Worm (Caenorhabditis elegans) whole organism, L4 larva: Measurements from ENCODE around the gene nlp-26.

Source experiments
- F26F4.8 ChIP-seq: fragments of 200-800 bp; sonication (Bioruptor generic); conservative IDR thresholded peaks from 2 replicates; pipeline ENCODE4 v1.3.6; 2022; ENCODE audit warnings: missing genetic modification characterization, missing compliant biosample characterization
- Y105C5A.15 ChIP-seq: fragments of 200-800 bp; sonication (Bioruptor generic); IDR thresholded peaks from 2 replicates; pipeline ENCODE4 v1.3.6; 2022; ENCODE audit warnings: missing genetic modification characterization, missing compliant biosample characterization
- Y48G9A.11 ChIP-seq: fragments of 200-800 bp; sonication (Bioruptor generic); IDR thresholded peaks from 2 replicates; pipeline ENCODE4 v1.3.6; 2022; ENCODE audit warnings: missing genetic modification reagents, missing genetic modification characterization, missing compliant biosample characterization
- Y75B8A.6 ChIP-seq: fragments of 200-800 bp; sonication (Bioruptor generic); IDR thresholded peaks from 2 replicates; pipeline ENCODE4 v1.3.6; 2022; ENCODE audit warnings: missing genetic modification reagents, missing genetic modification characterization, missing compliant biosample characterization
- aha-1 ChIP-seq: fragments of 150-350 bp; peaks from one replicate; lab custom pipeline; 2014; ENCODE audit warnings: missing biosample characterization, missing genetic modification characterization
- ceh-28 ChIP-seq: fragments of 150-350 bp; optimal IDR thresholded peaks from 2 replicates; lab custom pipeline; 2014; ENCODE audit warnings: missing biosample characterization, missing genetic modification reagents, missing genetic modification characterization
- ces-1 ChIP-seq: fragments of 150-350 bp; sonication (generic microtip); optimal IDR thresholded peaks from 4 replicates; lab custom pipeline; 2014; ENCODE audit warnings: missing biosample characterization, missing genetic modification reagents, missing genetic modification characterization
- daf-12 ChIP-seq: fragments of 150-350 bp; optimal IDR thresholded peaks from 2 replicates; lab custom pipeline; 2014; ENCODE audit warnings: missing biosample characterization, missing genetic modification reagents, missing genetic modification characterization
- daf-16 ChIP-seq, 3 experiments: sonication (generic microtip); optimal IDR thresholded peaks; 2 replicates each; lab custom pipeline; 2016 to 2017; ENCODE audit warnings: missing genetic modification characterization in 3 of 3, missing genetic modification reagents in 3 of 3, mild to moderate bottlenecking in 2 of 3, missing compliant biosample characterization in 2 of 3, missing biosample characterization in 1 of 3, moderate library complexity in 1 of 3
- dmd-6 ChIP-seq: fragments of 200-800 bp; sonication (Bioruptor generic); IDR thresholded peaks from 2 replicates; pipeline ENCODE4 v1.3.6; 2022; ENCODE audit warnings: missing genetic modification reagents, missing genetic modification characterization, missing compliant biosample characterization
- dmd-8 ChIP-seq: fragments of 200-800 bp; sonication (Bioruptor generic); IDR thresholded peaks from 2 replicates; pipeline ENCODE4 v1.3.6; 2022; ENCODE audit warnings: missing genetic modification characterization, missing compliant biosample characterization
- dpl-1 ChIP-seq: fragments of 150-350 bp; optimal IDR thresholded peaks from 2 replicates; lab custom pipeline; 2014; ENCODE audit warnings: missing biosample characterization, missing genetic modification reagents, missing genetic modification characterization
- dve-1 ChIP-seq: sonication (generic microtip); optimal IDR thresholded peaks from 2 replicates; lab custom pipeline; 2017; ENCODE audit warnings: antibody characterized with exemption, mild to moderate bottlenecking, missing genetic modification characterization, missing compliant biosample characterization; ENCODE audit not compliant: insufficient read depth
- fos-1 ChIP-seq: fragments of 150-350 bp; optimal IDR thresholded peaks from 2 replicates; lab custom pipeline; 2014; ENCODE audit warnings: missing biosample characterization, missing genetic modification characterization
- hmg-1.1 ChIP-seq: fragments of 200-800 bp; sonication (Bioruptor generic); IDR thresholded peaks from 2 replicates; pipeline ENCODE4 v1.3.6; 2022; ENCODE audit warnings: missing genetic modification reagents, missing genetic modification characterization, missing compliant biosample characterization
- lim-7 ChIP-seq: fragments of 200-800 bp; sonication (Bioruptor generic); IDR thresholded peaks from 2 replicates; pipeline ENCODE4 v1.3.6; 2022; ENCODE audit warnings: missing genetic modification characterization, missing compliant biosample characterization
- lin-15B ChIP-seq: fragments of 150-350 bp; sonication (generic microtip); optimal IDR thresholded peaks from 3 replicates; lab custom pipeline; 2014; ENCODE audit warnings: missing biosample characterization, missing genetic modification characterization
- lin-38 ChIP-seq: fragments of 200-800 bp; sonication (Bioruptor generic); IDR thresholded peaks from 2 replicates; pipeline ENCODE4 v1.3.6; 2022; ENCODE audit warnings: missing genetic modification reagents, missing genetic modification characterization, missing compliant biosample characterization
- lsy-2 ChIP-seq, 2 experiments: fragments of 150-350 bp in 1 of 2; sonication (generic microtip) in 1 of 2; optimal IDR thresholded peaks; 2 replicates each; lab custom pipeline; 2014 to 2017; ENCODE audit warnings: missing biosample characterization in 2 of 2, missing genetic modification characterization in 2 of 2
- mdt-29 ChIP-seq: fragments of 200-800 bp; sonication (Bioruptor generic); IDR thresholded peaks from 2 replicates; pipeline ENCODE4 v1.3.6; 2022; ENCODE audit warnings: missing genetic modification reagents, missing genetic modification characterization, missing compliant biosample characterization
- mep-1 ChIP-seq: fragments of 150-350 bp; sonication (generic microtip); optimal IDR thresholded peaks from 3 replicates; lab custom pipeline; 2014; ENCODE audit warnings: missing biosample characterization, missing genetic modification characterization
- mes-2 ChIP-seq: sonication (generic microtip); optimal IDR thresholded peaks from 2 replicates; lab custom pipeline; 2016; ENCODE audit warnings: missing genotype, mild to moderate bottlenecking, missing genetic modification characterization, missing compliant biosample characterization; ENCODE audit not compliant: poor library complexity, severe bottlenecking
- mxl-3 ChIP-seq: fragments of 200-800 bp; sonication (Bioruptor generic); optimal IDR thresholded peaks from 2 replicates; lab custom pipeline; 2018; ENCODE audit warnings: mild to moderate bottlenecking, missing genetic modification characterization, missing compliant biosample characterization
- nhr-10 ChIP-seq: fragments of 150-350 bp; optimal IDR thresholded peaks from 2 replicates; lab custom pipeline; 2014; ENCODE audit warnings: missing biosample characterization, missing genetic modification characterization
- nhr-11 ChIP-seq: fragments of 150-350 bp; optimal IDR thresholded peaks from 2 replicates; lab custom pipeline; 2014; ENCODE audit warnings: missing biosample characterization, missing genetic modification characterization
- nhr-237 ChIP-seq: sonication (generic microtip); optimal IDR thresholded peaks from 2 replicates; lab custom pipeline; 2017; ENCODE audit warnings: missing biosample characterization, missing genetic modification characterization
- nhr-42 ChIP-seq: fragments of 200-800 bp; sonication (Bioruptor generic); IDR thresholded peaks from 2 replicates; pipeline ENCODE4 v1.3.6; 2022; ENCODE audit warnings: missing genetic modification characterization, missing compliant biosample characterization
- nhr-76 ChIP-seq: fragments of 150-350 bp; optimal IDR thresholded peaks from 2 replicates; lab custom pipeline; 2014; ENCODE audit warnings: missing biosample characterization, missing genetic modification characterization
- pha-4 ChIP-seq, 2 experiments: fragments of 150-350 bp in 1 of 2; fragments of 200-800 bp in 1 of 2; sonication (Bioruptor generic) in 1 of 2; IDR thresholded peaks in 1 of 2; optimal IDR thresholded peaks in 1 of 2; 2 replicates each; pipeline versions ENCODE4 v1.3.6 to Lab custom; 2014 to 2022; ENCODE audit warnings: missing genetic modification characterization in 2 of 2, missing genetic modification reagents in 2 of 2, missing biosample characterization in 1 of 2, missing compliant biosample characterization in 1 of 2
- php-3 ChIP-seq: fragments of 200-800 bp; sonication (Bioruptor generic); IDR thresholded peaks from 2 replicates; pipeline ENCODE4 v1.3.6; 2022; ENCODE audit warnings: missing genetic modification reagents, missing genetic modification characterization, missing compliant biosample characterization
- snpc-4 ChIP-seq: fragments of 150-350 bp; optimal IDR thresholded peaks from 2 replicates; lab custom pipeline; 2014; ENCODE audit warnings: missing biosample characterization, missing genetic modification characterization

The nlp-26 gene

DNA sequence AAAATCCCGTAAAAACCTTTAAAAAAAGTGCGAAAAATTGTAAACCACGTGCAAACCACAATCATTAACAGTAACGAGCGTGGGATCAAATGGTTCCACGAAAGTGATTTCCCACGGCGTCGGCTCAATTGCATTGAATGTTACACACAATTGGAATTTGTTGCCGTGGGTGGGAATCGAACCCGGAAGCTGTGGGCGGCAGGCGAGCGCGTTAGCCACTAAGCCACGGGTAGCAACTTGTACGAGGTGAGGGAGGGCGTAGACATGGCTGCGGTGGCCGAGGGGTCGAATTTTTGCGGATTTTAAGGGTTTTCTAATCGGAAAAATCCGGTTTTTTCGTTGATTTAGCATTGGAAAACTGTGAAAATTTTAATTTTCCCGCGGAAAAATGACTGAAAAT, 29.8 kb downstream of the nlp-26 start (continued):
- TF ChIP-seq nhr-10 (no peak), lim-7 (GFP tag; lab: Robert Waterston, UW) (peak; percentile 97), Y75B8A.6 (GFP tag; lab: Robert Waterston, UW) (peak; percentile 95), mdt-29 (GFP tag; lab: Robert Waterston, UW) (peak; percentile 89), snpc-4 (tag; lab: Kevin White, UChicago) (no peak), php-3 (GFP tag; lab: Robert Waterston, UW) (peak; percentile 82), Y48G9A.11 (GFP tag; lab: Robert Waterston, UW) (peak; percentile 92), nhr-237 (tag; lab: Kevin White, UChicago) (no peak), F26F4.8 (GFP tag; lab: Robert Waterston, UW) (peak; percentile 99), nhr-11 (tag; lab: Kevin White, UChicago) (peak; percentile 70), lin-15B (no peak), hmg-1.1 (peak; percentile 96)

- TF ChIP-seq lsy-2 (tag; optimal IDR thresholded peaks at IDR 0.05; lab: Kevin White, UChicago) (peak; percentile 85 to 98), nhr-11 (tag; lab: Kevin White, UChicago) (peak; percentile 5), dve-1 (tag; lab: Kevin White, UChicago) (peak; percentile 31), dmd-6 (0 out of 2 replicates have a peak, but pooled peaks have one; percentile 15), nhr-76 (tag; lab: Kevin White, UChicago) (no peak), mxl-3 (GFP tag; lab: Kevin White, UChicago) (no peak), ceh-28 (tag; lab: Kevin White, UChicago) (peak; percentile 42), mep-1 (peak; percentile 9), mes-2 (peak; percentile 58), hmg-1.1 (0 out of 2 replicates have a peak, but pooled peaks have one; percentile 10), dpl-1 (GFP tag; lab: Kevin White, UChicago) (peak; percentile 55), daf-16 (GFP tag; optimal IDR thresholded peaks at IDR 0.05; lab: Kevin White, UChicago) (no peak), daf-16 (tag; optimal IDR thresholded peaks at IDR 0.05; lab: Kevin White, UChicago) (peak; percentile 25), daf-12 (tag; lab: Kevin White, UChicago) (no peak)
Measured at ce11 chrV:19643903-19644302, 30.6 kb downstream of the nlp-26 start, which contains the start of the genes Y43F8C.7 and mrps-28. Gene Y43F8C.7, minus strand, starts transcription at chrV:19644030. Gene mrps-28, plus strand, starts transcription at chrV:19644239.

ce11 chrV:19645572-19646155, 32.4 kb downstream of the nlp-26 start, which contains the start of gene Y43F8C.9:
Gene Y43F8C.9, plus strand, starts transcription at chrV:19646105.
- no peak for TF ChIP-seq ces-1 (GFP tag; lab: Kevin White, UChicago)
- no peak for TF ChIP-seq F26F4.8 (GFP tag; lab: Robert Waterston, UW)
- no peak for TF ChIP-seq nhr-42 (GFP tag; lab: Robert Waterston, UW)
- peak; percentile 45 for TF ChIP-seq lin-38 (GFP tag; lab: Robert Waterston, UW)
- no peak for TF ChIP-seq Y105C5A.15
- TF ChIP-seq dmd-8 (GFP tag; lab: Robert Waterston, UW), result no peak

ce11 chrV:19655151-19655550, 41.9 kb downstream of the nlp-26 start, which contains the start of gene dmd-3:
Gene dmd-3, minus strand, starts transcription at chrV:19655251.
- no peak for TF ChIP-seq lsy-2 (tag; optimal IDR thresholded peaks at IDR 0.05; lab: Kevin White, UChicago)
- no peak for TF ChIP-seq pha-4 (GFP tag; IDR thresholded peaks at IDR 0.05; lab: Robert Waterston, UW)
- no peak for TF ChIP-seq pha-4 (tag; optimal IDR thresholded peaks at IDR 0.05; lab: Kevin White, UChicago)
- TF ChIP-seq mxl-3 (GFP tag; lab: Kevin White, UChicago), result no peak
- peak; percentile 63 for TF ChIP-seq aha-1 (tag; lab: Kevin White, UChicago)
- no peak for TF ChIP-seq fos-1 (tag; lab: Kevin White, UChicago)
